Fruit fly (Drosophila melanogaster) S2 (cell line): ENCODE measurements around the gene CG2124.

Source experiments
- CG8478 ChIP-seq: fragments of >200 bp; optimal IDR thresholded peaks from 2 replicates; lab custom pipeline; 2018
- CTCF ChIP-seq, 2 experiments: fragments of >200 bp; optimal IDR thresholded peaks; 2 replicates each; lab custom pipeline; 2018

DNA sequence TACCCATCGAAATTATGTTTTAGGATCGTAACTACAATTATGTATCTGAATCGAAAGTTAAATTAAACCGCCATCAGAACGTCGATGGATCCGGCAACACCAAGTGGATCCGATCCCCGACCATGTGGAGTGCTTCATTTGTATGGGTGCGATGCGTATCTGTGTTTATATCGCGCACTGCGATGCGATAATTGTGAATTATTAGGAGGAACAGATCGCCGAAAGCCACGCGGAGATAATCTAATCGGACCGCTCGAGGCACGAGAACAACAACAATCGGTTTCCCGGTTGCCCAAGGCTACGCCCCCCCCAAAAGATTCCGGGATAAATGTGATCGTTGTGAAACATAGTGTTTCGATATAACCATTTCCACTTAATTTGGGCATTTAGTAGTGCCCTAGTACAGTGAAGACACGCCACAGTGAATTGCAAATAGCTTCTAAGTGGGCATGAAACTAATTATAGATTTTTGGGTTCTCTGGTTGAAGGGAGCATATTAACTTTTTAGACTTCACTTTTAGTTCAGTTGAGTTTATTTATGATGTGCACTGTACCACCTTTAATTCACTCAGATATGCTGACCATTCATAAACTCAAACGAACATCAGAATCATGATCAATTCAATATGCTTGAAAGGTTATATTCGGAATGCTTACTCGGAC is 4.5 kb downstream of the CG2124 start:
- no peak for TF ChIP-seq CTCF (optimal IDR thresholded peaks at IDR 0.05; lab: Kevin White, UChicago)
- TF ChIP-seq CG8478 = no peak
